Worm (Caenorhabditis elegans) whole organism, L4 larva: ENCODE results near the gene C34F6.9.

Experiments used
- D1046.2 ChIP-seq: fragments of 200-800 bp; sonication (Bioruptor generic); IDR thresholded peaks from 2 replicates; pipeline ENCODE4 v1.3.6; 2022; ENCODE audit warnings: missing genetic modification characterization, missing compliant biosample characterization
- F10B5.3 ChIP-seq: sonication (generic microtip); optimal IDR thresholded peaks from 2 replicates; lab custom pipeline; 2016; ENCODE audit warnings: mild to moderate bottlenecking, missing genetic modification characterization, missing compliant biosample characterization
- F26F4.8 ChIP-seq: fragments of 200-800 bp; sonication (Bioruptor generic); conservative IDR thresholded peaks from 2 replicates; pipeline ENCODE4 v1.3.6; 2022; ENCODE audit warnings: missing genetic modification characterization, missing compliant biosample characterization
- Y105C5A.15 ChIP-seq: fragments of 200-800 bp; sonication (Bioruptor generic); IDR thresholded peaks from 2 replicates; pipeline ENCODE4 v1.3.6; 2022; ENCODE audit warnings: missing genetic modification characterization, missing compliant biosample characterization
- Y48G9A.11 ChIP-seq: fragments of 200-800 bp; sonication (Bioruptor generic); IDR thresholded peaks from 2 replicates; pipeline ENCODE4 v1.3.6; 2022; ENCODE audit warnings: missing genetic modification reagents, missing genetic modification characterization, missing compliant biosample characterization
- ZK337.2 ChIP-seq: fragments of 200-800 bp; sonication (Bioruptor generic); IDR thresholded peaks from 2 replicates; pipeline ENCODE4 v1.3.6; 2022; ENCODE audit warnings: missing genetic modification reagents, missing genetic modification characterization, missing compliant biosample characterization
- aly-2 ChIP-seq: sonication (generic microtip); optimal IDR thresholded peaks from 2 replicates; lab custom pipeline; 2018; ENCODE audit warnings: missing biosample characterization, missing genetic modification characterization
- ceh-20 ChIP-seq: fragments of 200-800 bp; sonication (Bioruptor generic); IDR thresholded peaks from 2 replicates; pipeline ENCODE4 v1.3.6; 2022; ENCODE audit warnings: missing genetic modification reagents, missing genetic modification characterization, missing compliant biosample characterization
- ceh-32 ChIP-seq: sonication (generic microtip); optimal IDR thresholded peaks from 2 replicates; lab custom pipeline; 2016; ENCODE audit warnings: mild to moderate bottlenecking, missing genetic modification characterization, missing compliant biosample characterization; ENCODE audit not compliant: poor library complexity
- ctbp-1 ChIP-seq: fragments of 200-800 bp; sonication (Bioruptor generic); IDR thresholded peaks from 2 replicates; pipeline ENCODE4 v1.3.6; 2022; ENCODE audit warnings: missing genetic modification reagents, missing genetic modification characterization, missing compliant biosample characterization
- daf-12 ChIP-seq: fragments of 150-350 bp; optimal IDR thresholded peaks from 2 replicates; lab custom pipeline; 2014; ENCODE audit warnings: missing biosample characterization, missing genetic modification reagents, missing genetic modification characterization
- daf-16 ChIP-seq, 3 experiments: sonication (generic microtip); optimal IDR thresholded peaks; 2 replicates each; lab custom pipeline; 2016 to 2017; ENCODE audit warnings: missing genetic modification characterization in 3 of 3, missing genetic modification reagents in 3 of 3, mild to moderate bottlenecking in 2 of 3, missing compliant biosample characterization in 2 of 3, missing biosample characterization in 1 of 3, moderate library complexity in 1 of 3
- dmd-6 ChIP-seq: fragments of 200-800 bp; sonication (Bioruptor generic); IDR thresholded peaks from 2 replicates; pipeline ENCODE4 v1.3.6; 2022; ENCODE audit warnings: missing genetic modification reagents, missing genetic modification characterization, missing compliant biosample characterization
- dmd-9 ChIP-seq: fragments of 200-800 bp; sonication (Bioruptor generic); IDR thresholded peaks from 2 replicates; pipeline ENCODE4 v1.3.6; 2022; ENCODE audit warnings: missing genetic modification reagents, missing genetic modification characterization, missing compliant biosample characterization
- duxl-1 ChIP-seq: sonication (generic microtip); optimal IDR thresholded peaks from 2 replicates; lab custom pipeline; 2016; ENCODE audit warnings: mild to moderate bottlenecking, missing genetic modification characterization, moderate library complexity, missing compliant biosample characterization; ENCODE audit not compliant: poor library complexity
- egl-27 ChIP-seq: sonication (generic microtip); optimal IDR thresholded peaks from 3 replicates; lab custom pipeline; 2017; ENCODE audit warnings: missing biosample characterization, missing genetic modification reagents, missing genetic modification characterization
- egl-43 ChIP-seq: fragments of 200-800 bp; sonication (Bioruptor generic); IDR thresholded peaks from 2 replicates; pipeline ENCODE4 v1.3.6; 2022; ENCODE audit warnings: missing genetic modification reagents, missing genetic modification characterization, missing compliant biosample characterization
- fos-1 ChIP-seq: fragments of 150-350 bp; optimal IDR thresholded peaks from 2 replicates; lab custom pipeline; 2014; ENCODE audit warnings: missing biosample characterization, missing genetic modification characterization
- hmg-1.1 ChIP-seq: fragments of 200-800 bp; sonication (Bioruptor generic); IDR thresholded peaks from 2 replicates; pipeline ENCODE4 v1.3.6; 2022; ENCODE audit warnings: missing genetic modification reagents, missing genetic modification characterization, missing compliant biosample characterization
- lim-7 ChIP-seq: fragments of 200-800 bp; sonication (Bioruptor generic); IDR thresholded peaks from 2 replicates; pipeline ENCODE4 v1.3.6; 2022; ENCODE audit warnings: missing genetic modification characterization, missing compliant biosample characterization
- lin-39 ChIP-seq: fragments of 150-350 bp; optimal IDR thresholded peaks from 2 replicates; lab custom pipeline; 2014; ENCODE audit warnings: missing biosample characterization, missing genetic modification reagents, missing genetic modification characterization
- madf-5 ChIP-seq, 2 experiments: fragments of 200-800 bp; sonication (Bioruptor generic); IDR thresholded peaks; 2 replicates each; pipeline ENCODE4 v1.3.6; 2022; ENCODE audit warnings: missing compliant biosample characterization in 2 of 2, missing genetic modification characterization in 2 of 2
- madf-9 ChIP-seq: fragments of 200-800 bp; sonication (Bioruptor generic); conservative IDR thresholded peaks from 2 replicates; pipeline ENCODE4 v1.3.6; 2022; ENCODE audit warnings: missing genetic modification reagents, missing genetic modification characterization, missing compliant biosample characterization
- mdl-1 ChIP-seq, 2 experiments: fragments of 150-350 bp in 1 of 2; sonication (generic microtip) in 1 of 2; optimal IDR thresholded peaks; 2 replicates each; lab custom pipeline; 2014 to 2017; ENCODE audit warnings: missing biosample characterization in 2 of 2, missing genetic modification characterization in 2 of 2
- mdt-29 ChIP-seq: fragments of 200-800 bp; sonication (Bioruptor generic); IDR thresholded peaks from 2 replicates; pipeline ENCODE4 v1.3.6; 2022; ENCODE audit warnings: missing genetic modification reagents, missing genetic modification characterization, missing compliant biosample characterization
- mxl-3 ChIP-seq: fragments of 200-800 bp; sonication (Bioruptor generic); optimal IDR thresholded peaks from 2 replicates; lab custom pipeline; 2018; ENCODE audit warnings: mild to moderate bottlenecking, missing genetic modification characterization, missing compliant biosample characterization
- nhr-237 ChIP-seq: sonication (generic microtip); optimal IDR thresholded peaks from 2 replicates; lab custom pipeline; 2017; ENCODE audit warnings: missing biosample characterization, missing genetic modification characterization
- nhr-25 ChIP-seq: sonication (generic microtip); optimal IDR thresholded peaks from 2 replicates; lab custom pipeline; 2017; ENCODE audit warnings: missing genetic modification characterization, mild to moderate bottlenecking, missing compliant biosample characterization, antibody characterized with exemption, moderate library complexity, borderline replicate concordance; ENCODE audit not compliant: insufficient read depth
- nhr-28 ChIP-seq: fragments of 150-350 bp; optimal IDR thresholded peaks from 2 replicates; lab custom pipeline; 2014; ENCODE audit warnings: missing biosample characterization, missing genetic modification characterization
- nhr-41 ChIP-seq: fragments of 200-800 bp; sonication (Bioruptor generic); IDR thresholded peaks from 2 replicates; pipeline ENCODE4 v1.3.6; 2022; ENCODE audit warnings: missing genetic modification reagents, missing genetic modification characterization, missing compliant biosample characterization
- nhr-48 ChIP-seq: sonication (generic microtip); optimal IDR thresholded peaks from 2 replicates; lab custom pipeline; 2016; ENCODE audit warnings: mild to moderate bottlenecking, missing genetic modification characterization, missing compliant biosample characterization
- nhr-76 ChIP-seq: fragments of 150-350 bp; optimal IDR thresholded peaks from 2 replicates; lab custom pipeline; 2014; ENCODE audit warnings: missing biosample characterization, missing genetic modification characterization
- pha-4 ChIP-seq, 2 experiments: fragments of 150-350 bp in 1 of 2; fragments of 200-800 bp in 1 of 2; sonication (Bioruptor generic) in 1 of 2; IDR thresholded peaks in 1 of 2; optimal IDR thresholded peaks in 1 of 2; 2 replicates each; pipeline versions ENCODE4 v1.3.6 to Lab custom; 2014 to 2022; ENCODE audit warnings: missing genetic modification characterization in 2 of 2, missing genetic modification reagents in 2 of 2, missing biosample characterization in 1 of 2, missing compliant biosample characterization in 1 of 2
- php-3 ChIP-seq: fragments of 200-800 bp; sonication (Bioruptor generic); IDR thresholded peaks from 2 replicates; pipeline ENCODE4 v1.3.6; 2022; ENCODE audit warnings: missing genetic modification reagents, missing genetic modification characterization, missing compliant biosample characterization
- pqm-1 ChIP-seq: sonication (generic microtip); optimal IDR thresholded peaks from 2 replicates; lab custom pipeline; 2017; ENCODE audit warnings: missing biosample characterization, missing genetic modification characterization
- saeg-2 ChIP-seq: fragments of 200-800 bp; sonication (Bioruptor generic); IDR thresholded peaks from 2 replicates; pipeline ENCODE4 v1.3.6; 2022; ENCODE audit warnings: missing genetic modification reagents, missing genetic modification characterization, missing compliant biosample characterization
- snpc-4 ChIP-seq: fragments of 150-350 bp; optimal IDR thresholded peaks from 2 replicates; lab custom pipeline; 2014; ENCODE audit warnings: missing biosample characterization, missing genetic modification characterization
- unc-62 ChIP-seq, 3 experiments: fragments of 150-350 bp in 1 of 3; sonication (generic microtip); optimal IDR thresholded peaks in 2 of 3; peaks in 1 of 3; 1 replicate in 1 of 3; 2 replicates in 2 of 3; lab custom pipeline; 2014 to 2017; ENCODE audit warnings: missing biosample characterization in 3 of 3, missing genetic modification characterization in 3 of 3, missing genetic modification reagents in 3 of 3, missing genotype in 1 of 3
- zfp-2 ChIP-seq: sonication (generic microtip); optimal IDR thresholded peaks from 2 replicates; lab custom pipeline; 2016; ENCODE audit warnings: mild to moderate bottlenecking, missing genetic modification characterization, missing compliant biosample characterization

The C34F6.9 gene

ce11 chrX:11252429-11252828 lies 30.0 kb upstream of the C34F6.9 start (continued):
- TF ChIP-seq Y48G9A.11 (GFP tag; lab: Robert Waterston, UW) (no peak), ceh-20 (no peak; the same call in 1 of the 2 replicates), fos-1 (tag; lab: Kevin White, UChicago) (no peak), saeg-2 (no peak), mdt-29 (GFP tag; lab: Robert Waterston, UW) (peak; percentile 63), lim-7 (GFP tag; lab: Robert Waterston, UW) (no peak; the same call in 1 of the 2 replicates), nhr-237 (tag; lab: Kevin White, UChicago) (no peak), Y105C5A.15 (GFP tag; lab: Robert Waterston, UW) (no peak), ZK337.2 (GFP tag; lab: Robert Waterston, UW) (no peak), nhr-48 (tag; lab: Kevin White, UChicago) (peak; percentile 48), nhr-25 (no peak), egl-43 (GFP tag; lab: Robert Waterston, UW) (no peak), nhr-76 (tag; lab: Kevin White, UChicago) (no peak), daf-12 (no peak), F10B5.3 (tag; lab: Kevin White, UChicago) (peak; percentile 53), lin-39 (no peak), php-3 (GFP tag; lab: Robert Waterston, UW) (peak; percentile 71), dmd-9 (no peak), nhr-41 (GFP tag; lab: Robert Waterston, UW) (0 out of 2 replicates have a peak, but pooled peaks have one; percentile 71), nhr-28 (peak; percentile 25), pha-4 (GFP tag; IDR thresholded peaks at IDR 0.05; lab: Robert Waterston, UW) (peak; percentile 78; the same call in 1 of the 2 replicates), pha-4 (tag; optimal IDR thresholded peaks at IDR 0.05; lab: Kevin White, UChicago) (no peak), zfp-2 (tag; lab: Kevin White, UChicago) (peak; percentile 5), F26F4.8 (0 out of 2 replicates have a peak, but pooled peaks have one; percentile 35), madf-9 (GFP tag; lab: Robert Waterston, UW) (peak; percentile 68), egl-27 (tag; lab: Kevin White, UChicago) (no peak), mdl-1 (tag; optimal IDR thresholded peaks at IDR 0.05; lab: Kevin White, UChicago) (peak in 1 of 2 experiments; percentile 16), ceh-32 (tag; lab: Kevin White, UChicago) (no peak), hmg-1.1 (GFP tag; lab: Robert Waterston, UW) (peak; percentile 80), mxl-3 (GFP tag; lab: Kevin White, UChicago) (no peak), snpc-4 (tag; lab: Kevin White, UChicago) (no peak), unc-62 (GFP tag; optimal IDR thresholded peaks at IDR 0.05 in 1 of 2; lab: Kevin White, UChicago) (no peak), unc-62 (tag; optimal IDR thresholded peaks at IDR 0.05; lab: Kevin White, UChicago) (no peak), duxl-1 (tag; lab: Kevin White, UChicago) (no peak), ctbp-1 (GFP tag; lab: Robert Waterston, UW) (peak; percentile 62), madf-5 (GFP tag; IDR thresholded peaks at IDR 0.05; lab: Robert Waterston, UW) (0 out of 4 replicates have a peak, but pooled peaks of 1 of the 2 experiments have one; percentile 22), D1046.2 (no peak)

DNA sequence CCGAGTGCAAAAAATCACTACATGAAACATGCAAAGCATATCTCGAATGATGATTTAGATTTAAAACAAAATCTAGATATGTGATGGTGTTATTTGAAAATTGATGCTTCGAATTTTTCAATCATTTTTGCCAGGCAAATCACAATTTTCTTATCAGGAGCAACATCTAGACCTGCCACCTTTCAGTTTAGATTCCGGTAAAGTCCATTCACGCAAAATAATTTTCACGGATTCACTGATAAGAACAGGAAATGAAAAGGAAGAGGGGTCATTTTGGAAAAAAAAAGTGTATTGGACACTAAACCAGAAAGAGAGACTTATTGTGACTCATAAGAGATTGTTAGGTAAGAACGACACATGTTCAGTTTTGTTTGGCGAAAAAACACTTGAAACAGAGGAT lies 29.5 kb upstream of the C34F6.9 start:
- 0 out of 2 replicates have a peak, but pooled peaks have one; percentile 23 for TF ChIP-seq php-3 (GFP tag; lab: Robert Waterston, UW)
- TF ChIP-seq pqm-1, result peak; percentile 82
- no peak for TF ChIP-seq aly-2 (tag; lab: Kevin White, UChicago)
- peak; percentile 13 for TF ChIP-seq nhr-28
- TF ChIP-seq dmd-6 (GFP tag; lab: Robert Waterston, UW), result peak; percentile 52; the same call in 1 of the 2 replicates
- TF ChIP-seq daf-16 (GFP tag; optimal IDR thresholded peaks at IDR 0.05; lab: Kevin White, UChicago), result no peak
- TF ChIP-seq daf-16 (tag; optimal IDR thresholded peaks at IDR 0.05; lab: Kevin White, UChicago), result peak; percentile 40
